Worm (Caenorhabditis elegans): ENCODE measurements around the gene F41F3.1.

The F41F3.1 gene

DNA sequence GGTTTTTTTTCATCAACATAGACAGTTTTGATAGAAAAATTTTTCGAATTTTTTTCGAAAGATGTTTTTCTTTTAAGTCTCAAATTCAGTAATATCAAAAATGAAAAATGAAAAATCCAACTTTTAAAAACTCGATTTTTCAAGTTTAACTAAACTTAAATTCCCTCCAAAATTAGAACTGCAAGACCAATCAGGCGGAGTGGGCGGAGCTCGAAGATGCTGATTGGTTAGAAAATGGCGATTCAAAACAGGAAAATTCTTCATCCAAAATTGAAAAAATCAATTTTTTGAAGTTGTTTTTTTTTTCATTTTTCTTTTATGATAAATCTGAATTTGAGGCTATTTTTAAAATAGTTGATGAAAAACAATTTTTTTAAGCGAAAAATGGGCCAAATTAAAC, 29.6 kb upstream of the F41F3.1 start:
- TF ChIP-seq elt-1 (tag; optimal IDR thresholded peaks at IDR 0.05; ENCODE audit: borderline replicate concordance, insufficient read depth) = no peak

DNA sequence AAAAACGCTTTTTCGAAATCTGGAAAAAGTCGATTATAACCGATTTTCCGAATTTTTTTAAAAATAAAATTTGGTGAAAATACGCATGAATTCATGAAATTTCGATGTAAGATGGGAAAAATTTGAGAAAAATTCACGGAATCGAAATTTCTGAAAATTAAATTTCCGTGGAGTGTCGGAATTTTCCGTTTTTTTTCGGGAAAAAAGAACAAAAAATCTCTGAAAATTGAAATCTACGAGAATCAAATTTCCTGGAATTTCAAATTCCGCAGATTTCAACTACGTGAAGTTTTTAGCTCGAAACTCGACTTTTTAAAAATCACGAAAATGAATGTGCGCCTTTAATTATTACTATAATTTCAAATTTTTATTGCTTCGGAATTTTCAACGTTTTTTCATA, 28.0 kb upstream of the F41F3.1 start:
- TF ChIP-seq nhr-12 (tag; optimal IDR thresholded peaks at IDR 0.05) = no peak
- TF ChIP-seq hlh-1 (tag; optimal IDR thresholded peaks at IDR 0.05) = no peak
- TF ChIP-seq cnd-1 (tag; optimal IDR thresholded peaks at IDR 0.05) = no peak
- no peak for TF ChIP-seq lin-32 (GFP tag; optimal IDR thresholded peaks at IDR 0.05)
- no peak for TF ChIP-seq lsy-2 (tag; optimal IDR thresholded peaks at IDR 0.05)
- no peak for TF ChIP-seq mep-1 (tag; optimal IDR thresholded peaks at IDR 0.05)

DNA sequence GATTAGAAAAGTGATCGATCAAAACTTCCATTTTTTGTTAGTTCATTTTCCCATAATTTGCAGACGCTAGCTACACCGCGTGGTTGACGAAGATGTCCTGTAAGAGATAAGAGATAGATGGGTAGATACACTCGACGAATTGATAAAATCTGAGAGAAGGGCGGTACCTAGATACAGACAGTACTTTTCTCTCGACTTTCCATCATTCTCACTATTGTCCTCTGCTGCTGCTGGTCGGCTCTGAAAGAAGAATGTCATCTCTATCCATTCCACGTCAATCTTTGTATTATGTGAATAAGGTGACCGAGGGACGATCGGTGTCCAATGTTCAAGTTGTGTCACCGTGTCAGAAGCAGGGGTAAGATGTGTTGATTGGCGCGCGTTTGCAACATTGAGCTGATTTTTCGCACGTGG, 25.8 kb upstream of the F41F3.1 start, which contains the start of gene pmt-2:
TSS of gene pmt-2 (plus strand) at position 64 of the 414 bp plus-strand sequence.
- TF ChIP-seq sem-2 (GFP tag; optimal IDR thresholded peaks at IDR 0.05) = no peak
- no peak for TF ChIP-seq nhr-76 (tag; optimal IDR thresholded peaks at IDR 0.05)
- no peak for TF ChIP-seq lin-13 (tag; optimal IDR thresholded peaks at IDR 0.05)
- peak; percentile 98 for TF ChIP-seq elt-1 (tag; optimal IDR thresholded peaks at IDR 0.05; ENCODE audit: borderline replicate concordance, insufficient read depth)
- peak; percentile 55 for TF ChIP-seq ham-2 (GFP tag; optimal IDR thresholded peaks at IDR 0.05)
- no peak for TF ChIP-seq mls-2 (tag; optimal IDR thresholded peaks at IDR 0.05)

DNA sequence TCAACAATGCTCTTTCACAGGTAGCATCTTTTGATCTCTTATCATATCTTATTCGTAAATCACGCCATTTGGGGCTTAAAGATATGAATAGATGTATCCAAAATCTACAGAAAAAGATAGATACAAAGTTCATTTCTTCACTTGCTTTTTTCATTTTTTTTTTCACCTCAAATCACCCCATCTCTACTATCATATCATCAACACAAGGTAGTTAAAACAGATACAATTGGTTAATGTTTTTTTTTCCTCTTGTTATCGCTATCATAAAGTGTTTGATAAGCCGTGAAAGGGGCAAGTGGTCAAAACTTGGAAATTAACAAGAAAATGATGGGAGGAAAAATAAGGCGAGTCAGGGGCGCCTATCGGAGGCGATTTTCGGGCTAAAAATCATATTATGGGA, 24.1 kb upstream of the F41F3.1 start:
- TF ChIP-seq nhr-237 (tag; optimal IDR thresholded peaks at IDR 0.05) (no peak), snpc-4 (tag; optimal IDR thresholded peaks at IDR 0.05) (no peak), ces-1 (GFP tag; optimal IDR thresholded peaks at IDR 0.05) (no peak), sptf-1 (tag; optimal IDR thresholded peaks at IDR 0.05) (no peak), ham-2 (GFP tag; optimal IDR thresholded peaks at IDR 0.05) (no peak), nhr-12 (tag; optimal IDR thresholded peaks at IDR 0.05) (no peak), unc-39 (tag; optimal IDR thresholded peaks at IDR 0.05) (no peak), hlh-1 (tag; optimal IDR thresholded peaks at IDR 0.05) (no peak), M03D4.4 (tag; optimal IDR thresholded peaks at IDR 0.05) (no peak), elt-3 (tag; optimal IDR thresholded peaks at IDR 0.05) (no peak), cnd-1 (tag; optimal IDR thresholded peaks at IDR 0.05) (no peak), blmp-1 (tag; optimal IDR thresholded peaks at IDR 0.05) (no peak), nhr-2 (tag; optimal IDR thresholded peaks at IDR 0.05) (no peak), pha-4 (tag; optimal IDR thresholded peaks at IDR 0.05) (no peak), lin-13 (tag; optimal IDR thresholded peaks at IDR 0.05) (no peak), ceh-39 (tag; optimal IDR thresholded peaks at IDR 0.05) (no peak)

DNA sequence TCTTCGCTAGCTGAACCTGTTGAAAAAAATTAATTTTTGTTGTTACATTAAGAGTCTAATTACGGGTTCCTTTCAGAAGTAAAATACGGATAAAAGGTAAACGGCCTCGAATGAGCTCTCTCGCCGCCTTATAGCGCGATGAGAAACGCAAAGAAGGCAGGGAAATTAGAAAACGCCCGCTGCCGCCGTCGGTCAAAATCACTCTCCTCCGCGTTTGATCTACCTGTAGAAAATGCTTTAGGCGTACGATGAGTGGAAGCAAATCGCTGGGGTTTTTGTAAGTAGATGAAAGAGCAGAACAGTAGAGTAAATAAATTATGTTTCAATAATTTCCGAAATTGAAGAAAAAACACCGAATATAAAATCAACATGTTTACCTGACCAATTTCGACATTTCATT, 17.2 kb upstream of the F41F3.1 start:
- TF ChIP-seq mep-1 (tag; optimal IDR thresholded peaks at IDR 0.05) (no peak), elt-1 (tag; optimal IDR thresholded peaks at IDR 0.05; ENCODE audit: borderline replicate concordance, insufficient read depth) (no peak), drap-1 (GFP tag; optimal IDR thresholded peaks at IDR 0.05) (no peak), pha-4 (tag; optimal IDR thresholded peaks at IDR 0.05) (no peak), snpc-4 (tag; optimal IDR thresholded peaks at IDR 0.05) (no peak), ces-1 (GFP tag; optimal IDR thresholded peaks at IDR 0.05) (no peak), sptf-1 (tag; optimal IDR thresholded peaks at IDR 0.05) (no peak), sem-2 (GFP tag; optimal IDR thresholded peaks at IDR 0.05) (no peak), ham-2 (GFP tag; optimal IDR thresholded peaks at IDR 0.05) (no peak), hlh-1 (tag; optimal IDR thresholded peaks at IDR 0.05) (no peak), ceh-39 (tag; optimal IDR thresholded peaks at IDR 0.05) (no peak), nhr-76 (tag; optimal IDR thresholded peaks at IDR 0.05) (no peak), M03D4.4 (tag; optimal IDR thresholded peaks at IDR 0.05) (no peak), lin-32 (GFP tag; optimal IDR thresholded peaks at IDR 0.05) (no peak), unc-62 (GFP tag; optimal IDR thresholded peaks at IDR 0.05) (no peak), tbx-8 (GFP tag; optimal IDR thresholded peaks at IDR 0.05) (no peak)

DNA sequence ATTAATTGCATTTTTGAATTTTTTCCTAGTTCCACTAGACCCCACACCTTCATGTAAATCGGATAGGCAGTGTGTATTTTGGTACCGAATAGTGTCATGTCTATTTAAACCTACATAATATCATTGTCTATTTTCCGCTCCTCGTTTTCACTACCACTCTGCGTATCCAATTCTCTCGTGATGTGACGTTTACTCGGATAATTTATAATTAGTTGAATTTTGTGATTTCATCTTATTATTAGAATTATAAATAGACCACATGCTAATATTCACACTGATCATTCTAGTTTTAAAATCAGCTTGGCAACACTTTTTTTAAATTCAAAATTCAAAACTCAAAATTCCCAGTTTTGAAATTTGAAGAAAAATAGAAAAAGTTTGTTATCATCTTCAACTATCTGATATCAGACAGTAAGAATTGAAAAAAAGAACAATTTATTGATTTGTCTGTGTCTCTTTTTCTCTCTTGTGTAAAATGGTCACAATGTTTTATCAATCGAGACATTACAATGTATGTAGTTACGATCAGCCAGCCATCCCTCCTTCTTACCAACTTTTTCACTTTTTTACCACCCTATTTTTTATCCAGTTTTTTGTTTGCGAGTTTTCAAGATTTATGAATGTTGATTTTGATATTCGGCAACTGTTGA, 13.7 kb upstream of the F41F3.1 start:
- TF ChIP-seq nhr-28 (tag; optimal IDR thresholded peaks at IDR 0.05) (no peak), nhr-12 (tag; optimal IDR thresholded peaks at IDR 0.05) (no peak), sem-2 (GFP tag; optimal IDR thresholded peaks at IDR 0.05) (no peak), sptf-1 (tag; optimal IDR thresholded peaks at IDR 0.05) (no peak), ceh-43 (GFP tag; optimal IDR thresholded peaks at IDR 0.05) (no peak), mep-1 (tag; optimal IDR thresholded peaks at IDR 0.05) (no peak), hlh-1 (tag; optimal IDR thresholded peaks at IDR 0.05) (no peak), flh-1 (GFP tag; optimal IDR thresholded peaks at IDR 0.05) (no peak)
